Worm (Caenorhabditis elegans) whole organism, L3 larva: Measurements from ENCODE around the gene F45D3.1.

Experiments
- R02D3.7 ChIP-seq: fragments of 150-350 bp; optimal IDR thresholded peaks from 2 replicates; lab custom pipeline; 2014; ENCODE audit warnings: missing biosample characterization, missing genetic modification characterization
- ZK546.5 ChIP-seq: sonication (generic microtip); optimal IDR thresholded peaks from 2 replicates; lab custom pipeline; 2017; ENCODE audit warnings: missing biosample characterization, missing genetic modification characterization
- aly-2 ChIP-seq: fragments of 150-350 bp; optimal IDR thresholded peaks from 2 replicates; lab custom pipeline; 2014; ENCODE audit warnings: missing biosample characterization, missing genetic modification characterization
- ama-1 ChIP-seq: fragments of 150-350 bp; optimal IDR thresholded peaks from 2 replicates; lab custom pipeline; 2018
- ceh-16 ChIP-seq: sonication (generic microtip); optimal IDR thresholded peaks from 2 replicates; lab custom pipeline; 2017; ENCODE audit warnings: missing biosample characterization, missing genetic modification characterization
- ceh-28 ChIP-seq: fragments of 150-350 bp; optimal IDR thresholded peaks from 2 replicates; lab custom pipeline; 2014; ENCODE audit warnings: missing biosample characterization, missing genetic modification reagents, missing genetic modification characterization
- ceh-82 ChIP-seq: fragments of 150-350 bp; optimal IDR thresholded peaks from 2 replicates; lab custom pipeline; 2014; ENCODE audit warnings: missing biosample characterization, missing genetic modification characterization
- ceh-9 ChIP-seq: sonication (generic microtip); optimal IDR thresholded peaks from 2 replicates; lab custom pipeline; 2018; ENCODE audit warnings: missing biosample characterization, missing genetic modification characterization
- daf-12 ChIP-seq: fragments of 150-350 bp; optimal IDR thresholded peaks from 2 replicates; lab custom pipeline; 2014; ENCODE audit warnings: missing biosample characterization, missing genetic modification reagents, missing genetic modification characterization
- egl-27 ChIP-seq: sonication (generic microtip); optimal IDR thresholded peaks from 4 replicates; lab custom pipeline; 2017; ENCODE audit warnings: missing biosample characterization, missing genetic modification reagents, missing genetic modification characterization
- egl-5 ChIP-seq: fragments of 150-350 bp; optimal IDR thresholded peaks from 2 replicates; lab custom pipeline; 2017; ENCODE audit warnings: missing biosample characterization, missing genetic modification reagents, missing genetic modification characterization, inconsistent platforms
- elt-1 ChIP-seq: fragments of 150-350 bp; optimal IDR thresholded peaks from 2 replicates; lab custom pipeline; 2014; ENCODE audit warnings: missing biosample characterization, missing genetic modification characterization
- elt-2 ChIP-seq: sonication (generic microtip); optimal IDR thresholded peaks from 2 replicates; lab custom pipeline; 2016; ENCODE audit warnings: missing genetic modification reagents, mild to moderate bottlenecking, missing genetic modification characterization, missing compliant biosample characterization
- elt-3 ChIP-seq, 3 experiments: fragments of 150-350 bp in 1 of 3; sonication (generic microtip) in 2 of 3; optimal IDR thresholded peaks; 2 replicates in 2 of 3; 4 replicates in 1 of 3; lab custom pipeline; 2014 to 2017; ENCODE audit warnings: missing biosample characterization in 3 of 3, missing genetic modification characterization in 3 of 3
- eor-1 ChIP-seq, 2 experiments: fragments of 150-350 bp; optimal IDR thresholded peaks; 2 replicates each; lab custom pipeline; 2014 to 2018; ENCODE audit warnings: missing biosample characterization in 2 of 2, missing genetic modification characterization in 2 of 2
- fkh-10 ChIP-seq: sonication (generic microtip); optimal IDR thresholded peaks from 2 replicates; lab custom pipeline; 2017; ENCODE audit warnings: missing biosample characterization, missing genetic modification reagents, missing genetic modification characterization
- fkh-2 ChIP-seq: fragments of 150-350 bp; optimal IDR thresholded peaks from 2 replicates; lab custom pipeline; 2014; ENCODE audit warnings: missing biosample characterization, missing genetic modification reagents, missing genetic modification characterization
- fos-1 ChIP-seq: fragments of 150-350 bp; optimal IDR thresholded peaks from 2 replicates; lab custom pipeline; 2014; ENCODE audit warnings: missing biosample characterization, missing genetic modification characterization
- hmg-11 ChIP-seq: sonication (generic microtip); optimal IDR thresholded peaks from 2 replicates; lab custom pipeline; 2016; ENCODE audit warnings: missing genetic modification characterization, missing compliant biosample characterization
- jun-1 ChIP-seq: fragments of 150-350 bp; optimal IDR thresholded peaks from 2 replicates; lab custom pipeline; 2014; ENCODE audit warnings: missing biosample characterization, missing genetic modification reagents, missing genetic modification characterization
- lin-15B ChIP-seq: fragments of 150-350 bp; optimal IDR thresholded peaks from 2 replicates; lab custom pipeline; 2014; ENCODE audit warnings: missing biosample characterization, missing genetic modification characterization
- lin-39 ChIP-seq: fragments of 150-350 bp; optimal IDR thresholded peaks from 2 replicates; lab custom pipeline; 2018; ENCODE audit warnings: missing biosample characterization, missing genetic modification reagents, missing genetic modification characterization
- lsy-12 ChIP-seq: sonication (generic microtip); optimal IDR thresholded peaks from 2 replicates; lab custom pipeline; 2016; ENCODE audit warnings: mild to moderate bottlenecking, missing genetic modification characterization, missing compliant biosample characterization
- mdl-1 ChIP-seq: fragments of 150-350 bp; optimal IDR thresholded peaks from 2 replicates; lab custom pipeline; 2014; ENCODE audit warnings: missing biosample characterization, missing genetic modification characterization
- mml-1 ChIP-seq: fragments of 150-350 bp; sonication (generic microtip); optimal IDR thresholded peaks from 3 replicates; lab custom pipeline; 2014; ENCODE audit warnings: missing biosample characterization, missing genetic modification characterization
- nfya-1 ChIP-seq: sonication (generic microtip); optimal IDR thresholded peaks from 2 replicates; lab custom pipeline; 2017; ENCODE audit warnings: missing genetic modification characterization, mild to moderate bottlenecking, missing compliant biosample characterization, antibody characterized with exemption, moderate library complexity; ENCODE audit not compliant: insufficient read depth
- nhr-11 ChIP-seq: fragments of 150-350 bp; optimal IDR thresholded peaks from 2 replicates; lab custom pipeline; 2014; ENCODE audit warnings: missing biosample characterization, missing genetic modification characterization
- nhr-12 ChIP-seq: fragments of 150-350 bp; optimal IDR thresholded peaks from 2 replicates; lab custom pipeline; 2014; ENCODE audit warnings: missing biosample characterization, missing genetic modification characterization
- nhr-23 ChIP-seq: fragments of 150-350 bp; optimal IDR thresholded peaks from 2 replicates; lab custom pipeline; 2014; ENCODE audit warnings: missing biosample characterization, missing genetic modification reagents, missing genetic modification characterization
- nhr-237 ChIP-seq: fragments of 150-350 bp; optimal IDR thresholded peaks from 2 replicates; lab custom pipeline; 2014; ENCODE audit warnings: missing biosample characterization, missing genetic modification characterization
- nhr-25 ChIP-seq: sonication (generic microtip); optimal IDR thresholded peaks from 2 replicates; lab custom pipeline; 2017; ENCODE audit warnings: missing biosample characterization, missing genetic modification characterization
- nhr-28 ChIP-seq: fragments of 150-350 bp; optimal IDR thresholded peaks from 2 replicates; lab custom pipeline; 2014; ENCODE audit warnings: missing biosample characterization, missing genetic modification characterization
- nhr-43 ChIP-seq: sonication (generic microtip); optimal IDR thresholded peaks from 2 replicates; lab custom pipeline; 2016; ENCODE audit warnings: mild to moderate bottlenecking, missing genetic modification characterization, missing compliant biosample characterization; ENCODE audit not compliant: poor library complexity, severe bottlenecking
- nhr-67 ChIP-seq: fragments of 150-350 bp; optimal IDR thresholded peaks from 2 replicates; lab custom pipeline; 2014; ENCODE audit warnings: missing biosample characterization, missing genetic modification characterization
- nhr-76 ChIP-seq: fragments of 150-350 bp; sonication (generic microtip); optimal IDR thresholded peaks from 5 replicates; lab custom pipeline; 2014; ENCODE audit warnings: missing biosample characterization, missing genetic modification characterization
- nhr-77 ChIP-seq: fragments of 150-350 bp; optimal IDR thresholded peaks from 2 replicates; lab custom pipeline; 2014; ENCODE audit warnings: missing biosample characterization, missing genetic modification characterization
- pha-4 ChIP-seq: fragments of 150-350 bp; optimal IDR thresholded peaks from 2 replicates; lab custom pipeline; 2014; ENCODE audit warnings: missing biosample characterization, missing genetic modification reagents, missing genetic modification characterization
- pqm-1 ChIP-seq: fragments of 150-350 bp; optimal IDR thresholded peaks from 2 replicates; lab custom pipeline; 2017; ENCODE audit warnings: missing biosample characterization, missing genetic modification characterization, inconsistent platforms
- sea-2 ChIP-seq: fragments of 150-350 bp; sonication (generic microtip); optimal IDR thresholded peaks from 4 replicates; lab custom pipeline; 2014; ENCODE audit warnings: missing biosample characterization, missing genetic modification reagents, missing genetic modification characterization
- skn-1 ChIP-seq: fragments of 150-350 bp; optimal IDR thresholded peaks from 2 replicates; lab custom pipeline; 2014; ENCODE audit warnings: missing biosample characterization, missing genetic modification characterization
- snpc-4 ChIP-seq: fragments of 150-350 bp; optimal IDR thresholded peaks from 2 replicates; lab custom pipeline; 2014; ENCODE audit warnings: missing biosample characterization, missing genetic modification characterization
- tbx-2 ChIP-seq: sonication (generic microtip); optimal IDR thresholded peaks from 2 replicates; lab custom pipeline; 2016; ENCODE audit warnings: mild to moderate bottlenecking, missing genetic modification characterization, missing compliant biosample characterization
- unc-39 ChIP-seq: sonication (generic microtip); optimal IDR thresholded peaks from 4 replicates; lab custom pipeline; 2017; ENCODE audit warnings: missing biosample characterization, missing genetic modification characterization
- unc-62 ChIP-seq: fragments of 150-350 bp; sonication (generic microtip); optimal IDR thresholded peaks from 4 replicates; lab custom pipeline; 2014; ENCODE audit warnings: missing biosample characterization, missing genetic modification reagents, missing genetic modification characterization
- zag-1 ChIP-seq: fragments of 150-350 bp; optimal IDR thresholded peaks from 2 replicates; lab custom pipeline; 2014; ENCODE audit warnings: missing biosample characterization, missing genetic modification characterization
- ztf-11 ChIP-seq: fragments of 150-350 bp; optimal IDR thresholded peaks from 2 replicates; lab custom pipeline; 2014; ENCODE audit warnings: missing biosample characterization, missing genetic modification characterization
- ztf-4 ChIP-seq: fragments of 150-350 bp; optimal IDR thresholded peaks from 2 replicates; lab custom pipeline; 2014; ENCODE audit warnings: missing biosample characterization, missing genetic modification characterization

The F45D3.1 gene

ce11 chrV:12553286-12553725 is 26.4 kb downstream of the F45D3.1 start:
- TF ChIP-seq nhr-43 (tag; lab: Kevin White, UChicago), result peak; percentile 81
- no peak for TF ChIP-seq sea-2 (GFP tag; lab: Kevin White, UChicago)
- no peak for TF ChIP-seq nhr-67 (tag; lab: Kevin White, UChicago)
- TF ChIP-seq ama-1 (lab: Kevin White, UChicago), result no peak
- no peak for TF ChIP-seq snpc-4
- no peak for TF ChIP-seq fkh-2 (tag; lab: Kevin White, UChicago)
- no peak for TF ChIP-seq nhr-77
- TF ChIP-seq ztf-11 (tag; lab: Kevin White, UChicago), result no peak
- TF ChIP-seq nhr-11 (tag; lab: Kevin White, UChicago), result no peak
- TF ChIP-seq skn-1 (tag; lab: Kevin White, UChicago), result no peak
- TF ChIP-seq nhr-25 (tag; lab: Kevin White, UChicago), result peak; percentile 13
- TF ChIP-seq unc-62 (GFP tag; lab: Kevin White, UChicago), result no peak
- TF ChIP-seq ceh-82, result no peak
- no peak for TF ChIP-seq unc-39 (tag; lab: Kevin White, UChicago)
- no peak for TF ChIP-seq ceh-9 (tag; lab: Kevin White, UChicago)
- no peak for TF ChIP-seq hmg-11
- no peak for TF ChIP-seq fkh-10 (GFP tag; lab: Kevin White, UChicago)
- no peak for TF ChIP-seq eor-1 (tag; optimal IDR thresholded peaks at IDR 0.05; lab: Kevin White, UChicago)
- TF ChIP-seq nhr-23 (tag; lab: Kevin White, UChicago), result peak; percentile 89
- TF ChIP-seq elt-2 (tag; lab: Kevin White, UChicago), result no peak
- TF ChIP-seq tbx-2 (tag; lab: Kevin White, UChicago), result peak; percentile 26
- no peak for TF ChIP-seq ZK546.5 (tag; lab: Kevin White, UChicago)
- no peak for TF ChIP-seq nfya-1
- TF ChIP-seq elt-1, result no peak
- no peak for TF ChIP-seq lin-39
- TF ChIP-seq egl-5 (tag; lab: Kevin White, UChicago), result no peak
- no peak for TF ChIP-seq daf-12 (tag; lab: Kevin White, UChicago)
- no peak for TF ChIP-seq nhr-12 (tag; lab: Kevin White, UChicago)
- TF ChIP-seq ceh-28, result peak; percentile 11
- TF ChIP-seq fos-1, result no peak
- TF ChIP-seq jun-1 (tag; lab: Kevin White, UChicago), result no peak
- TF ChIP-seq R02D3.7 (tag; lab: Kevin White, UChicago), result no peak
- TF ChIP-seq mml-1 (tag; lab: Kevin White, UChicago), result peak; percentile 13
- no peak for TF ChIP-seq nhr-237 (tag; lab: Kevin White, UChicago)
- no peak for TF ChIP-seq pqm-1 (tag; lab: Kevin White, UChicago)
- no peak for TF ChIP-seq ceh-16 (tag; lab: Kevin White, UChicago)
- no peak for TF ChIP-seq zag-1 (tag; lab: Kevin White, UChicago)
- TF ChIP-seq mdl-1 (tag; lab: Kevin White, UChicago), result no peak
- no peak for TF ChIP-seq nhr-76 (tag; lab: Kevin White, UChicago)
- TF ChIP-seq egl-27, result no peak
- TF ChIP-seq aly-2, result no peak
- TF ChIP-seq lin-15B (tag; lab: Kevin White, UChicago), result no peak
- peak; percentile 97 to 99 (median 99) for TF ChIP-seq elt-3 (tag; optimal IDR thresholded peaks at IDR 0.05; lab: Kevin White, UChicago)
- no peak for TF ChIP-seq lsy-12 (tag; lab: Kevin White, UChicago)
- TF ChIP-seq pha-4 (tag; lab: Kevin White, UChicago), result no peak
- no peak for TF ChIP-seq nhr-28 (tag; lab: Kevin White, UChicago)
- TF ChIP-seq ztf-4 (tag; lab: Kevin White, UChicago), result no peak
- TF ChIP-seq, all 47 proteins: peak for 7
